Worm (Caenorhabditis elegans) whole organism, late embryonic: Measurements from ENCODE around the gene C35D10.7.

Source experiments
- K09A11.1 ChIP-seq: sonication (generic microtip); optimal IDR thresholded peaks from 2 replicates; lab custom pipeline; 2017; ENCODE audit warnings: antibody characterized with exemption, mild to moderate bottlenecking, missing genetic modification characterization, missing compliant biosample characterization; ENCODE audit not compliant: insufficient read depth
- ama-1 ChIP-seq: fragments of 150-350 bp; optimal IDR thresholded peaks from 2 replicates; lab custom pipeline; 2014
- npax-4 ChIP-seq: sonication (generic microtip); optimal IDR thresholded peaks from 2 replicates; lab custom pipeline; 2016; ENCODE audit warnings: missing genetic modification characterization, missing compliant biosample characterization
- pag-3 ChIP-seq: sonication (generic microtip); optimal IDR thresholded peaks from 2 replicates; lab custom pipeline; 2016; ENCODE audit warnings: missing compliant biosample characterization, missing genetic modification characterization, borderline replicate concordance
- pax-1 ChIP-seq: fragments of 150-350 bp; optimal IDR thresholded peaks from 2 replicates; lab custom pipeline; 2014; ENCODE audit warnings: missing biosample characterization, missing genetic modification characterization
- pha-4 ChIP-seq: fragments of 150-350 bp; optimal IDR thresholded peaks from 2 replicates; lab custom pipeline; 2018; ENCODE audit warnings: missing biosample characterization, missing genetic modification reagents, missing genetic modification characterization

- no peak for TF ChIP-seq ama-1 (lab: Kevin White, UChicago)
- TF ChIP-seq K09A11.1 (tag; lab: Kevin White, UChicago), result no peak
- no peak for TF ChIP-seq pag-3 (tag; lab: Kevin White, UChicago)
- TF ChIP-seq npax-4, result no peak
- TF ChIP-seq pax-1 (tag; lab: Kevin White, UChicago), result no peak
- TF ChIP-seq pha-4 (tag; lab: Kevin White, UChicago), result no peak
Measured at ce11 chrIII:4868643-4869042, 12.7 kb downstream of the C35D10.7 start, which contains the start of the genes msd-4 and C35D10.3.
